Worm (Caenorhabditis elegans) whole organism, midembryonic: ENCODE measurements around the gene C08G5.6.

Experiments used
- flt-1 ChIP-seq: fragments of 200-800 bp; sonication (Bioruptor generic); IDR thresholded peaks from 2 replicates; pipeline ENCODE4 v1.3.6; 2022; ENCODE audit warnings: missing genetic modification characterization, missing compliant biosample characterization
- klf-2 ChIP-seq: fragments of 200-800 bp; sonication (Bioruptor generic); conservative IDR thresholded peaks from 2 replicates; pipeline ENCODE4 v1.3.6; 2022; ENCODE audit warnings: missing genetic modification reagents, missing genetic modification characterization, missing compliant biosample characterization
- med-1 ChIP-seq: sonication (generic microtip); optimal IDR thresholded peaks from 2 replicates; lab custom pipeline; 2017; ENCODE audit warnings: missing genetic modification characterization, mild to moderate bottlenecking, missing compliant biosample characterization, antibody characterized with exemption, missing genetic modification reagents; ENCODE audit not compliant: insufficient read depth
- ref-1 ChIP-seq: fragments of 200-800 bp; sonication (Bioruptor generic); conservative IDR thresholded peaks from 2 replicates; pipeline ENCODE4 v1.3.6; 2022; ENCODE audit warnings: missing genetic modification reagents, missing genetic modification characterization, missing compliant biosample characterization

ce11 chrII:756161-756560, 14.2 kb upstream of the C08G5.6 start:
- no peak for TF ChIP-seq klf-2 (GFP tag; lab: Robert Waterston, UW)
- TF ChIP-seq med-1 (GFP tag; lab: Kevin White, UChicago): no peak
- no peak for TF ChIP-seq ref-1 (GFP tag; lab: Robert Waterston, UW)
- no peak for TF ChIP-seq flt-1
